Fruit fly (Drosophila melanogaster): ENCODE measurements around the gene CG31612.

Gene CG31612

DNA sequence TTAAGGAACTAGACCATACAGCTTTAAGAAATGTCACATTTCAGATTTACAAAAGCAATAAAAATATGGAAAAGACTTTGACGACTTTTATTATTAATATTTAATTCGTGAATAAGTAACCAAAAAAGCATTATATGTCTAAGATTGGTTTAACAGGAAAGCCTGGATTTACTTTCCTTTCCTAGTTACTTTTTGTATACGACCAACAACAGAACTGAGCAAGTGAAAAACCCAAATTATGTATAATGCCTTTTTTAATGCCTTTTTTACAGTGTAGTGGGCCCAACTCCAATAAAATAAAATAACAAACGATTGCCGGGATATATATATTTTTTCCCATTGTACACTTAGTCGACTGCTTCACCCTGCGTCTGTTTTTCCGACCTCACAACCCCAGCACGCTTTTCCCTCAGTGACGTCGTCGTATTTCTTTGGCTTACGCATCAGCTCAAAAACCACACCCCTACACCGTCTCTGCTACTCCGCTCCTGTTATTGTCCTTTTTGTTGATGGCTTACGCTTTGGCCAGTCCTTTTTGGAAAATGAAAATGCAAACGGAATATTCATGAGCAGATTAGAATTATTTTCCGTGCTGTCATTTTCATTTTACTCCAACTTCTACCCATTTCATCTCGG lies 10.3 kb downstream of the CG31612 start:
- TF ChIP-seq jim (GFP tag; optimal IDR thresholded peaks at IDR 0.05), result no peak
- TF ChIP-seq tai (GFP tag; optimal IDR thresholded peaks at IDR 0.05), result peak; percentile 17

dm6 chr2L:21783965-21784364 lies 11.3 kb downstream of the CG31612 start, which contains the start of gene CG11630:
CG11630 (minus strand) TSS chr2L:21784065.
- no peak for TF ChIP-seq Rel (GFP tag; optimal IDR thresholded peaks at IDR 0.05)
- TF ChIP-seq Rel (tag; optimal IDR thresholded peaks at IDR 0.05), result no peak
- no peak for TF ChIP-seq brk (GFP tag; optimal IDR thresholded peaks at IDR 0.05)
- no peak for TF ChIP-seq N (GFP tag; optimal IDR thresholded peaks at IDR 0.05)
- TF ChIP-seq h (GFP tag; optimal IDR thresholded peaks at IDR 0.05), result no peak
- no peak for TF ChIP-seq Hnf4 (GFP tag; optimal IDR thresholded peaks at IDR 0.05)
- no peak for TF ChIP-seq tai (GFP tag; optimal IDR thresholded peaks at IDR 0.05)
- no peak for TF ChIP-seq Abd-B (GFP tag; optimal IDR thresholded peaks at IDR 0.05)
- TF ChIP-seq dmrt93B (GFP tag; optimal IDR thresholded peaks at IDR 0.05), result no peak
- TF ChIP-seq Hr78 (GFP tag; optimal IDR thresholded peaks at IDR 0.05), result no peak
- no peak for TF ChIP-seq sv (GFP tag; optimal IDR thresholded peaks at IDR 0.05)

dm6 chr2L:21769461-21769860 lies 25.8 kb downstream of the CG31612 start:
- TF ChIP-seq Dfd (GFP tag; optimal IDR thresholded peaks at IDR 0.05) (peak; percentile 93), GATAd (GFP tag; optimal IDR thresholded peaks at IDR 0.05) (no peak)

DNA sequence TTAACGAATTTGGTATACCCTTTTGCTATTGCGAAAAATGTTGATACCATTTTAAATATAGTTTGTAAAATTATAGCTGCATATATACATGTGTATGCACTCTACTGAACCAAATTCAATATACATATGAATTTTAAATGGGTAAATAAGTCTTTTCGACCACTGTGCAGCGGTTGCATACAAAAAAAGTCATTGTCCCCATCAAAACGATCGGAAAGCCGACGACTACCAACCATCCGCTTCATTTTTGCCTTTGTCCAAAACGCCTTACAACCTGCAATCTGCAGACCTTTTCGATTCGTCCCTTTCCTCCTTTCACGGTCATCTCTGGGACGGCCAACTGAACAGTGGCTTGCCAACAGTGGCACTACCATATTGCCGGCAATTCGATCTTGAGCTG lies 30.3 kb downstream of the CG31612 start:
- TF ChIP-seq HLH106 (tag; optimal IDR thresholded peaks at IDR 0.05) (no peak), h (GFP tag; optimal IDR thresholded peaks at IDR 0.05) (peak; percentile 5), foxo (GFP tag; optimal IDR thresholded peaks at IDR 0.05) (peak in 1 of 2 experiments; percentile 5), N (GFP tag; optimal IDR thresholded peaks at IDR 0.05) (no peak), psq (GFP tag; optimal IDR thresholded peaks at IDR 0.05) (peak; percentile 12), woc (GFP tag; optimal IDR thresholded peaks at IDR 0.05) (peak; percentile 50)

dm6 chr2L:21758067-21758398 lies 37.2 kb downstream of the CG31612 start:
- TF ChIP-seq GATAd (GFP tag; optimal IDR thresholded peaks at IDR 0.05) (no peak), lola (GFP tag; optimal IDR thresholded peaks at IDR 0.05) (no peak)

DNA sequence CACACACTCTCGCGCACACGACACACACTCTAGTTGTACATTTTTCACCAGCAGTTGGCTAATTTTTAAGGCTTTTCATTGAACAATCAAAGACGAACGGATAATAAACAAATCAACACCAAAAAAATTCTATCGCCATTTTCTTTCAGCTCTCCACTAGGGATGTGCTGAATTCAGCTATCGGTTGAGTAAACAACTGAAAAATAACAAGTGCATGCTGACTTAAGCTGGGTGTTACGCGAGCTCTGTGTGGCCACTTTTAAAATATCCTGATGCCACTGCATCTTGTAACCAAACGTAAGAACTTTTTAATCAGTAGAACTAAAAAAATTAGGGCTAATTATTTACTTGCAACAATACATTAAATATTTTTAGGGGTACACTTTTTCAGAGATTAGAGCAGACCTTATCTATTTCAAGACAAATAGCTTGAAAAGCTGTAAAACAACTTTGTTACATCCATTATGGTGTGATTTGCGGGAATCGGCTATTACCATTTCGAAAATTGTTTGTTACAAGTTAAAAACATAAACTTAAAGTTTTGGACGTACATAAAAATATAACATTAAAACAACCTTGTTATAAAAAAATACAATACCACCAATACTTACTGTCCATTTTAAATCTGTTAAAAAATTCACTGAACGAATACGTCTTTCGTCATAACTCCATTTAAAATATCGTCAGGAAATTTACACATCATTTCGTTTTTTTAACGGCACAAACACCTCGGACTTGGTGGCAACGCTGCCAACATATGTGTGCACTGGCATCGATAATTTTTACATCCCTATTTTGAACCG lies 37.8 kb downstream of the CG31612 start, which contains the start of the genes step and CG1416:
TSS of gene step (minus strand) at position 203 of the 803 bp plus-strand sequence.
TSS of gene CG1416 (plus strand) at position 747 of the 803 bp plus-strand sequence.
- TF ChIP-seq Rel (GFP tag; optimal IDR thresholded peaks at IDR 0.05), result no peak
- TF ChIP-seq Rel (tag; optimal IDR thresholded peaks at IDR 0.05), result peak; percentile 15
- TF ChIP-seq Vsx2 (GFP tag; optimal IDR thresholded peaks at IDR 0.05; ENCODE audit: partially characterized antibody), result peak; percentile 56
- peak; percentile 51 for TF ChIP-seq sv (GFP tag; optimal IDR thresholded peaks at IDR 0.05)
- no peak for TF ChIP-seq dl (GFP tag; optimal IDR thresholded peaks at IDR 0.05; ENCODE audit: insufficient read depth in 1 of 2, partially characterized antibody in 2 of 2)
- TF ChIP-seq br (GFP tag; optimal IDR thresholded peaks at IDR 0.05), result no peak
- TF ChIP-seq dsf (GFP tag; optimal IDR thresholded peaks at IDR 0.05; ENCODE audit: borderline replicate concordance), result no peak
- TF ChIP-seq CG32264 (GFP tag; optimal IDR thresholded peaks at IDR 0.05), result no peak
- peak; percentile 15 for TF ChIP-seq dmrt93B (GFP tag; optimal IDR thresholded peaks at IDR 0.05)
- no peak for TF ChIP-seq lola (GFP tag; optimal IDR thresholded peaks at IDR 0.05)
- peak; percentile 46 for TF ChIP-seq Hr83 (GFP tag; optimal IDR thresholded peaks at IDR 0.05; ENCODE audit: poor library complexity, severe bottlenecking)
- no peak for TF ChIP-seq Abd-B (GFP tag; optimal IDR thresholded peaks at IDR 0.05)
- TF ChIP-seq pan (optimal IDR thresholded peaks at IDR 0.05), result no peak
- peak; percentile 46 for TF ChIP-seq woc (GFP tag; optimal IDR thresholded peaks at IDR 0.05)
- TF ChIP-seq Mio (GFP tag; optimal IDR thresholded peaks at IDR 0.05), result no peak
- no peak for TF ChIP-seq usp (GFP tag; optimal IDR thresholded peaks at IDR 0.05)
- TF ChIP-seq CrebA (GFP tag; optimal IDR thresholded peaks at IDR 0.05; ENCODE audit: borderline replicate concordance), result no peak
- TF ChIP-seq Dfd (GFP tag; optimal IDR thresholded peaks at IDR 0.05), result no peak
- TF ChIP-seq Hnf4 (GFP tag; optimal IDR thresholded peaks at IDR 0.05), result peak; percentile 1
- peak; percentile 37 for TF ChIP-seq fru (GFP tag; optimal IDR thresholded peaks at IDR 0.05)
- peak; percentile 30 for TF ChIP-seq CG9705 (GFP tag; optimal IDR thresholded peaks at IDR 0.05)
- TF ChIP-seq Dif (GFP tag; optimal IDR thresholded peaks at IDR 0.05; ENCODE audit: partially characterized antibody), result peak; percentile 60
- peak; percentile 52 for TF ChIP-seq Hr78 (GFP tag; optimal IDR thresholded peaks at IDR 0.05)
- peak; percentile 40 for TF ChIP-seq GATAd (GFP tag; optimal IDR thresholded peaks at IDR 0.05)
- peak; percentile 28 for TF ChIP-seq h (GFP tag; optimal IDR thresholded peaks at IDR 0.05)
- no peak for TF ChIP-seq psq (GFP tag; optimal IDR thresholded peaks at IDR 0.05)
- TF ChIP-seq foxo (GFP tag; optimal IDR thresholded peaks at IDR 0.05), result peak in 1 of 2 experiments; percentile 49
- TF ChIP-seq ey (GFP tag; optimal IDR thresholded peaks at IDR 0.05), result peak; percentile 10
- peak; percentile 52 for TF ChIP-seq tai (GFP tag; optimal IDR thresholded peaks at IDR 0.05)
- peak; percentile 40 for TF ChIP-seq Myc (optimal IDR thresholded peaks at IDR 0.05)
- TF ChIP-seq Sp1 (GFP tag; optimal IDR thresholded peaks at IDR 0.05), result peak; percentile 11
- no peak for TF ChIP-seq OdsH (GFP tag; optimal IDR thresholded peaks at IDR 0.05)
- peak; percentile 64 for TF ChIP-seq N (GFP tag; optimal IDR thresholded peaks at IDR 0.05)
